Worm (Caenorhabditis elegans): Measurements from ENCODE around the gene C49F8.3.

The C49F8.3 gene

DNA sequence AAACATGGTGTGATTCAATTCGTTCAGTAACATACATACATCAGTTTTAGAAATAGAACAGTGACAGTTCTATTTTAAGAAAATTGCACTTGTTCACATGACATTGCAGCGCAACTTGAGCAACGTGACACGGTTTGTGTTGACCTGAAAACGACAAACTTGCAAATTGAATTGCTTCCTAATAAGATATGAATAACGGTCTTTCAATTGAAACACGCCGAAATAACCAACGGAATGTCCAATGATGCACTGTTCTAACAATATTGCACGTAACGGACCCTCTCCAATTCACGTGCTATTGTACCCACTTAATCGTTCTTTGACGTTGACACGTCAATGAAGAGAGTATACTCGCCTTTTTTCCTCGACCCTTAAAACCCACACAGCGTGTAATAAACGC, 27.5 kb downstream of the C49F8.3 start:
- TF ChIP-seq unc-39 (tag; optimal IDR thresholded peaks at IDR 0.05) (no peak), nhr-2 (tag; optimal IDR thresholded peaks at IDR 0.05) (peak; percentile 17)

DNA sequence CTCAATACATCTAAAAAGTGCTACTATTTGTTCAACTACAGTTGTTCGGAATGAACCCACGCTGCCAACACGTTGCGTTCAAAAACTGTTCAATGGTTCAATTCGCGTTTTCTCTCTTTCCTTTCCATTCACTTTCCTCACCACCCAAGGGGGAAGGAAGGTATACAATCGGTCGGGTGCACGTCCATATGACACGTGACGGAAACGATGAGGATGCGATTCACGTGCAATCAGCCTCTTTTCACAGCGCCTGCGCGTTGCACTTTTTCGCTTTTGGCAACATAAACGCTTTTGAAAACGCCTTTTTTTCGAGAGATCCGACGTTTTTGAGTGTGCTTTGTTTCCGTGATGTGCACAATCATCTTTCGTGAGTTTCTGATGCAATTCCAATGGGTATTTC, 28.8 kb downstream of the C49F8.3 start:
- TF ChIP-seq blmp-1 (tag; optimal IDR thresholded peaks at IDR 0.05) (peak; percentile 3), tbx-8 (GFP tag; optimal IDR thresholded peaks at IDR 0.05) (no peak), snpc-4 (tag; optimal IDR thresholded peaks at IDR 0.05) (no peak), drap-1 (GFP tag; optimal IDR thresholded peaks at IDR 0.05) (no peak), elt-1 (tag; optimal IDR thresholded peaks at IDR 0.05; ENCODE audit: borderline replicate concordance, insufficient read depth) (no peak), sptf-1 (tag; optimal IDR thresholded peaks at IDR 0.05) (no peak), nhr-12 (tag; optimal IDR thresholded peaks at IDR 0.05) (no peak), lin-13 (tag; optimal IDR thresholded peaks at IDR 0.05) (no peak), mep-1 (tag; optimal IDR thresholded peaks at IDR 0.05) (no peak), ham-2 (GFP tag; optimal IDR thresholded peaks at IDR 0.05) (peak; percentile 14)

DNA sequence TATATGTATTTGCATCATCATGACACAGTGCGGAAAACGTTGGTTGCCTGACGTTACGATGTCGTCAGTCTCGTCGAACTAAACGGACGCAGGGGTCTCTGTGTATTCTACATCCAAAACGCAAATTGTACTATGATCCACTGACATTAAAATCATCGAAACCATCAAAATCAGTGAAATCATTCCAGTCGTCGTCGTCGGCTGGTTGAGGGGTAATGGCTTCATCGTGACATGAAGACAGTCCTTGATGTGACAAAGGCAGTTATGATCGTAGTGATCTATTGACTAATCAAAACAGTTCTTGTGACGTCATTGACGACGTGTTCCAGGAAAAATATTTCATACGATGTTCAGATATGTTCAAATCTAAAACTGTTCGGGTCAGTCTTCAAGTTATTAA, 29.7 kb downstream of the C49F8.3 start:
- no peak for TF ChIP-seq ztf-11 (tag; optimal IDR thresholded peaks at IDR 0.05)
- TF ChIP-seq lsy-2 (tag; optimal IDR thresholded peaks at IDR 0.05) = no peak
- no peak for TF ChIP-seq nhr-12 (tag; optimal IDR thresholded peaks at IDR 0.05)
- no peak for TF ChIP-seq unc-39 (tag; optimal IDR thresholded peaks at IDR 0.05)
- no peak for TF ChIP-seq mep-1 (tag; optimal IDR thresholded peaks at IDR 0.05)
- TF ChIP-seq mls-2 (tag; optimal IDR thresholded peaks at IDR 0.05) = no peak
- no peak for TF ChIP-seq elt-1 (tag; optimal IDR thresholded peaks at IDR 0.05; ENCODE audit: borderline replicate concordance, insufficient read depth)
- no peak for TF ChIP-seq nhr-237 (tag; optimal IDR thresholded peaks at IDR 0.05)
- no peak for TF ChIP-seq drap-1 (GFP tag; optimal IDR thresholded peaks at IDR 0.05)
- TF ChIP-seq sptf-1 (tag; optimal IDR thresholded peaks at IDR 0.05) = no peak
- no peak for TF ChIP-seq lin-13 (tag; optimal IDR thresholded peaks at IDR 0.05)
- no peak for TF ChIP-seq unc-120 (tag; optimal IDR thresholded peaks at IDR 0.05; ENCODE audit: poor library complexity, severe bottlenecking)
- TF ChIP-seq ces-1 (GFP tag; optimal IDR thresholded peaks at IDR 0.05) = no peak
- no peak for TF ChIP-seq unc-62 (GFP tag; optimal IDR thresholded peaks at IDR 0.05)
- no peak for TF ChIP-seq nhr-76 (tag; optimal IDR thresholded peaks at IDR 0.05)
- no peak for TF ChIP-seq flh-1 (GFP tag; optimal IDR thresholded peaks at IDR 0.05)

DNA sequence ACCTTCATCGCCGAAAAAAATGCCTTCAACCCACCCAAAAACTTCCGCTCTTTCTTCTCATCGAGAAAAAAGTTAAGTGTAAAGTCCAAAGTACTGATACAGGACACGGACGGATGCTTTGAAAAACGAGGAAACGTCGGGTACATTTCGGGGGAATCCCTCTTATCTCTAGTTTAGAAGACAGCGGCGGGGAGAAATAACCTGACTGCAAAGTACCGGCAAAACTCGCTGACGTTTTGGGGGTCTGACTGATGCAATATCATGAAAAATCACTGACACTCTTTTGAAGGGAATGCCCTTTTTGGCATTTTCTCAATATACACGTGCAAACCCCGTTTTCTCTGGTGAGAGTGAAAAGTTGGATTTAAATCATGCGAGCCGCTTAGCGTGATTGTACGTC, 30.9 kb downstream of the C49F8.3 start:
- TF ChIP-seq mab-5 (tag; optimal IDR thresholded peaks at IDR 0.05) (no peak), sem-2 (GFP tag; optimal IDR thresholded peaks at IDR 0.05) (no peak), ces-1 (GFP tag; optimal IDR thresholded peaks at IDR 0.05) (no peak), M03D4.4 (tag; optimal IDR thresholded peaks at IDR 0.05) (no peak), elt-1 (tag; optimal IDR thresholded peaks at IDR 0.05; ENCODE audit: borderline replicate concordance, insufficient read depth) (no peak), drap-1 (GFP tag; optimal IDR thresholded peaks at IDR 0.05) (no peak), lsy-2 (tag; optimal IDR thresholded peaks at IDR 0.05) (no peak), pha-4 (tag; optimal IDR thresholded peaks at IDR 0.05) (no peak), lin-32 (GFP tag; optimal IDR thresholded peaks at IDR 0.05) (no peak), ceh-43 (GFP tag; optimal IDR thresholded peaks at IDR 0.05) (no peak), nhr-12 (tag; optimal IDR thresholded peaks at IDR 0.05) (no peak), ceh-39 (tag; optimal IDR thresholded peaks at IDR 0.05) (no peak), flh-1 (GFP tag; optimal IDR thresholded peaks at IDR 0.05) (no peak), snpc-4 (tag; optimal IDR thresholded peaks at IDR 0.05) (no peak), hlh-1 (tag; optimal IDR thresholded peaks at IDR 0.05) (no peak)

DNA sequence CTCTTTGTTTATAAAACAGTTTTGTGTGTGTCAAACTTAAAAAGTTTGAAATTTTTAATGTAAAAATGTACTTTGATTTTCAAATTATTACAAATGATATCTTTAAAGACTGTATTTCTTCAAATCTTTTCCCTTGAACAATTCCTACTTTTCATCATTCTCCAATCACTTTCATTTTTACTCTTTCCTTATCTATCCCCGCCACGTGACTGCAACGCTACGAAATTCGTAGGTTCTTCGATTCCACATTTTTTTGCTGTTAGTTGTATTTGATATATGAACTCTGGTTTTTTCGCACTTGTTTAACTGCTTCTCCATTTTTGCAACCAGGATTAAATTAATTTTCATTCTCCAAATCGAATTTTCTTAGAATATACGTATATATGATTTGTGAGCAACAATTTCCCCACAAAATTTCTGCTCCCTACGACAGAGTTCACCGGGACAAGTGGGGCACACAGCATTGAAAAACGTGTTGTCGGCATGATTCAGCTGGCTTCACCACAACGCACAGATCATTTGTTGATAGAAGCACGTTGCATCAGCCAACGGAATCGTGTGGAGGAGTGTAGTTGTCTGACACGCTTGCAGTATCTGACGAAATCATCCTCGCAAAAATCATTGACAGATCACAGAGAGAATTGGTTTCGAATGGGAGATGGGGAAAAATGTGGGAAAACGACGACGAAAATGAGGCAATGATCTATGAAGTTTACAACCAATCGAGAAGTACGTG, 32.5 kb downstream of the C49F8.3 start:
- TF ChIP-seq nhr-2 (tag; optimal IDR thresholded peaks at IDR 0.05) (no peak), ztf-11 (tag; optimal IDR thresholded peaks at IDR 0.05) (no peak)

DNA sequence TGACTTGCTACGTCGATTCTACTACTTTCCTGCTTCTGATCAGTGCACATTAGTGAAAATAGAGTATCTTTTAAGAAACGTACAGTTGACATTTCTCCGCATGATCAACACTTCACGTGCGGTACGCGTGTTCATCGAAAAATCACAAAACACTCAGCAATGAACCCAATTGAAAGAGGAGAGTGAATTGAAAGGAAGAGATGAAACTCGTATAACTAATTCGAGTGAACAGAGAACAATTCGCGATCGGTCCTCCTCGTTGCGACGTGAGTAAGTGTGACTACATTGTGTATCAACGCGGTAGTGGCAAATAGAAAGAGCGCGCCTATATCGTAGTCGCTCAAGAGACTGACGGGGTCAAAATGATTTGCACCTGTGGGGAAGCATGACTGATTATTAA, 33.8 kb downstream of the C49F8.3 start:
- TF ChIP-seq pha-4 (tag; optimal IDR thresholded peaks at IDR 0.05) = peak; percentile 18
- no peak for TF ChIP-seq nhr-2 (tag; optimal IDR thresholded peaks at IDR 0.05)
